Worm (Caenorhabditis elegans) whole organism, L2 larva: ENCODE data around the gene sri-10.

ENCODE experiments used
- C34F6.9 ChIP-seq: fragments of 150-350 bp; optimal IDR thresholded peaks from 2 replicates; lab custom pipeline; 2014; ENCODE audit warnings: missing biosample characterization, missing genetic modification characterization
- Y55F3AM.14 ChIP-seq: fragments of 200-800 bp; sonication (Bioruptor generic); optimal IDR thresholded peaks from 2 replicates; lab custom pipeline; 2018; ENCODE audit warnings: mild to moderate bottlenecking, missing genetic modification characterization, missing compliant biosample characterization
- ZK546.5 ChIP-seq: sonication (generic microtip); optimal IDR thresholded peaks from 2 replicates; lab custom pipeline; 2017; ENCODE audit warnings: missing biosample characterization, missing genetic modification characterization
- ama-1 ChIP-seq: fragments of 150-350 bp; optimal IDR thresholded peaks from 2 replicates; lab custom pipeline; 2018; ENCODE audit warnings: inconsistent platforms
- blmp-1 ChIP-seq: sonication (generic microtip); optimal IDR thresholded peaks from 2 replicates; lab custom pipeline; 2017; ENCODE audit warnings: missing genetic modification characterization, mild to moderate bottlenecking, missing compliant biosample characterization, antibody characterized with exemption, moderate library complexity; ENCODE audit not compliant: insufficient read depth
- ceh-16 ChIP-seq: fragments of 150-350 bp; optimal IDR thresholded peaks from 2 replicates; lab custom pipeline; 2014; ENCODE audit warnings: missing biosample characterization, missing genetic modification characterization
- crh-2 ChIP-seq: sonication (generic microtip); optimal IDR thresholded peaks from 2 replicates; lab custom pipeline; 2017; ENCODE audit warnings: missing biosample characterization, missing genetic modification characterization
- dmd-4 ChIP-seq: sonication (generic microtip); optimal IDR thresholded peaks from 2 replicates; lab custom pipeline; 2017; ENCODE audit warnings: missing biosample characterization, missing genetic modification characterization
- egl-27 ChIP-seq: sonication (generic microtip); optimal IDR thresholded peaks from 3 replicates; lab custom pipeline; 2017; ENCODE audit warnings: missing biosample characterization, missing genetic modification reagents, missing genetic modification characterization
- elt-1 ChIP-seq: fragments of 150-350 bp; optimal IDR thresholded peaks from 2 replicates; lab custom pipeline; 2014; ENCODE audit warnings: missing biosample characterization, missing genetic modification characterization
- fos-1 ChIP-seq: fragments of 150-350 bp; optimal IDR thresholded peaks from 2 replicates; lab custom pipeline; 2014; ENCODE audit warnings: missing biosample characterization, missing genetic modification characterization
- lin-11 ChIP-seq: fragments of 150-350 bp; sonication (generic microtip); optimal IDR thresholded peaks from 2 replicates; lab custom pipeline; 2014; ENCODE audit warnings: missing biosample characterization, missing genetic modification characterization, inconsistent platforms, mixed read lengths
- lsy-2 ChIP-seq, 2 experiments: fragments of 150-350 bp in 1 of 2; sonication (generic microtip) in 1 of 2; optimal IDR thresholded peaks; 2 replicates each; lab custom pipeline; 2014 to 2017; ENCODE audit warnings: missing biosample characterization in 2 of 2, missing genetic modification characterization in 2 of 2
- mab-5 ChIP-seq: fragments of 150-350 bp; optimal IDR thresholded peaks from 2 replicates; lab custom pipeline; 2014; ENCODE audit warnings: missing biosample characterization, missing genetic modification characterization
- mbf-1 ChIP-seq: sonication (generic microtip); optimal IDR thresholded peaks from 2 replicates; lab custom pipeline; 2017; ENCODE audit warnings: missing biosample characterization, missing genetic modification characterization
- mdl-1 ChIP-seq, 2 experiments: fragments of 150-350 bp in 1 of 2; sonication (generic microtip) in 1 of 2; optimal IDR thresholded peaks; 2 replicates each; lab custom pipeline; 2017; ENCODE audit warnings: missing biosample characterization in 2 of 2, missing genetic modification characterization in 2 of 2
- nhr-11 ChIP-seq: fragments of 150-350 bp; optimal IDR thresholded peaks from 2 replicates; lab custom pipeline; 2014; ENCODE audit warnings: missing biosample characterization, missing genetic modification characterization
- nhr-12 ChIP-seq: fragments of 150-350 bp; optimal IDR thresholded peaks from 2 replicates; lab custom pipeline; 2014; ENCODE audit warnings: missing biosample characterization, missing genetic modification characterization
- nhr-129 ChIP-seq: fragments of 150-350 bp; optimal IDR thresholded peaks from 2 replicates; lab custom pipeline; 2014; ENCODE audit warnings: missing biosample characterization, missing genetic modification characterization
- nhr-21 ChIP-seq: fragments of 150-350 bp; optimal IDR thresholded peaks from 2 replicates; lab custom pipeline; 2014; ENCODE audit warnings: missing biosample characterization, missing genetic modification characterization
- nhr-237 ChIP-seq: fragments of 150-350 bp; optimal IDR thresholded peaks from 2 replicates; lab custom pipeline; 2014; ENCODE audit warnings: missing biosample characterization, missing genetic modification characterization
- nhr-25 ChIP-seq: fragments of 150-350 bp; sonication (generic microtip); optimal IDR thresholded peaks from 3 replicates; lab custom pipeline; 2014; ENCODE audit warnings: missing biosample characterization, missing genetic modification characterization
- nhr-6 ChIP-seq: fragments of 150-350 bp; optimal IDR thresholded peaks from 2 replicates; lab custom pipeline; 2014; ENCODE audit warnings: missing biosample characterization, missing genetic modification characterization
- peb-1 ChIP-seq: fragments of 150-350 bp; optimal IDR thresholded peaks from 2 replicates; lab custom pipeline; 2014; ENCODE audit warnings: missing biosample characterization, missing genetic modification characterization
- sem-4 ChIP-seq: fragments of 150-350 bp; optimal IDR thresholded peaks from 2 replicates; lab custom pipeline; 2014; ENCODE audit warnings: missing biosample characterization, missing genetic modification reagents, missing genetic modification characterization
- skn-1 ChIP-seq: sonication (generic microtip); optimal IDR thresholded peaks from 2 replicates; lab custom pipeline; 2017; ENCODE audit warnings: missing biosample characterization, missing genetic modification characterization
- sma-9 ChIP-seq, 2 experiments: fragments of 150-350 bp in 1 of 2; sonication (generic microtip) in 1 of 2; optimal IDR thresholded peaks; 2 replicates each; lab custom pipeline; 2014 to 2016; ENCODE audit warnings: missing genetic modification characterization in 2 of 2, mild to moderate bottlenecking in 1 of 2, missing biosample characterization in 1 of 2, missing compliant biosample characterization in 1 of 2, missing genetic modification reagents in 1 of 2, moderate library complexity in 1 of 2
- snpc-4 ChIP-seq: fragments of 150-350 bp; optimal IDR thresholded peaks from 2 replicates; lab custom pipeline; 2014; ENCODE audit warnings: missing biosample characterization, missing genetic modification characterization
- unc-39 ChIP-seq: fragments of 150-350 bp; optimal IDR thresholded peaks from 2 replicates; lab custom pipeline; 2014; ENCODE audit warnings: missing biosample characterization, missing genetic modification characterization
- unc-55 ChIP-seq: fragments of 150-350 bp; sonication (generic microtip); optimal IDR thresholded peaks from 3 replicates; lab custom pipeline; 2014; ENCODE audit warnings: missing biosample characterization, missing genetic modification reagents, missing genetic modification characterization
- unc-62 ChIP-seq: fragments of 150-350 bp; optimal IDR thresholded peaks from 2 replicates; lab custom pipeline; 2014; ENCODE audit warnings: missing biosample characterization, missing genetic modification reagents, missing genetic modification characterization
- zag-1 ChIP-seq: fragments of 150-350 bp; optimal IDR thresholded peaks from 2 replicates; lab custom pipeline; 2014; ENCODE audit warnings: missing biosample characterization, missing genetic modification characterization
- ztf-11 ChIP-seq: sonication (generic microtip); optimal IDR thresholded peaks from 2 replicates; lab custom pipeline; 2017; ENCODE audit warnings: missing biosample characterization, missing genetic modification characterization
- ztf-4 ChIP-seq: fragments of 150-350 bp; optimal IDR thresholded peaks from 2 replicates; lab custom pipeline; 2014; ENCODE audit warnings: missing biosample characterization, missing genetic modification characterization

Gene sri-10

ce11 chrV:18826445-18826844 lies 20.1 kb upstream of the sri-10 start:
- peak; percentile 66 for TF ChIP-seq fos-1 (tag; lab: Kevin White, UChicago)
- no peak for TF ChIP-seq snpc-4 (tag; lab: Kevin White, UChicago)
- TF ChIP-seq nhr-129 (tag; lab: Kevin White, UChicago), result peak; percentile 8

- TF ChIP-seq fos-1 (tag; lab: Kevin White, UChicago), result no peak
Measured at ce11 chrV:18821569-18821968, 15.3 kb upstream of the sri-10 start.

ce11 chrV:18819643-18820042 lies 13.3 kb upstream of the sri-10 start, which contains the start of gene ncs-5:
ncs-5 (plus strand) TSS chrV:18819766.
- TF ChIP-seq egl-27 (tag; lab: Kevin White, UChicago) (no peak), lin-11 (tag; lab: Kevin White, UChicago) (no peak), ztf-11 (tag; lab: Kevin White, UChicago) (no peak), zag-1 (tag; lab: Kevin White, UChicago) (no peak), unc-62 (GFP tag; lab: Kevin White, UChicago) (no peak), crh-2 (tag; lab: Kevin White, UChicago) (no peak), nhr-129 (tag; lab: Kevin White, UChicago) (no peak), nhr-11 (tag; lab: Kevin White, UChicago) (no peak), nhr-12 (tag; lab: Kevin White, UChicago) (no peak), mbf-1 (tag; lab: Kevin White, UChicago) (no peak), nhr-237 (no peak), Y55F3AM.14 (GFP tag; lab: Kevin White, UChicago) (no peak), ama-1 (lab: Kevin White, UChicago) (no peak), nhr-6 (no peak)

- TF ChIP-seq ztf-4 (tag; lab: Kevin White, UChicago) (no peak), sem-4 (tag; lab: Kevin White, UChicago) (no peak), skn-1 (tag; lab: Kevin White, UChicago) (no peak), mdl-1 (tag; optimal IDR thresholded peaks at IDR 0.05; lab: Kevin White, UChicago) (no peak), unc-39 (no peak), snpc-4 (tag; lab: Kevin White, UChicago) (no peak), nhr-6 (no peak), dmd-4 (tag; lab: Kevin White, UChicago) (no peak), fos-1 (tag; lab: Kevin White, UChicago) (no peak), blmp-1 (tag; lab: Kevin White, UChicago) (no peak), zag-1 (tag; lab: Kevin White, UChicago) (no peak), mab-5 (tag; lab: Kevin White, UChicago) (no peak)
Measured at ce11 chrV:18811360-18811759, 5.1 kb upstream of the sri-10 start, which contains the start of gene C54E10.7. C54E10.7 (plus strand) TSS chrV:18811660.

- TF ChIP-seq dmd-4 (tag; lab: Kevin White, UChicago) (no peak), ceh-16 (tag; lab: Kevin White, UChicago) (no peak), ZK546.5 (tag; lab: Kevin White, UChicago) (no peak), nhr-21 (tag; lab: Kevin White, UChicago) (no peak), nhr-237 (no peak), sem-4 (tag; lab: Kevin White, UChicago) (no peak), mbf-1 (tag; lab: Kevin White, UChicago) (no peak), ztf-11 (tag; lab: Kevin White, UChicago) (no peak), C34F6.9 (tag; lab: Kevin White, UChicago) (no peak), nhr-11 (tag; lab: Kevin White, UChicago) (no peak), unc-62 (GFP tag; lab: Kevin White, UChicago) (no peak), peb-1 (tag; lab: Kevin White, UChicago) (no peak), nhr-25 (tag; lab: Kevin White, UChicago) (no peak)
- TF ChIP-seq, all 48 proteins: peak for 0
Measured at ce11 chrV:18810705-18811104, 4.4 kb upstream of the sri-10 start, which contains the start of gene C54E10.3. C54E10.3 (plus strand) TSS chrV:18811005.

ce11 chrV:18808621-18809020 lies 2.3 kb upstream of the sri-10 start, which contains the start of gene C54E10.6:
C54E10.6 (minus strand) TSS chrV:18808729.
- TF ChIP-seq ZK546.5 (tag; lab: Kevin White, UChicago) (no peak), nhr-21 (tag; lab: Kevin White, UChicago) (no peak), crh-2 (tag; lab: Kevin White, UChicago) (no peak), lin-11 (tag; lab: Kevin White, UChicago) (peak; percentile 2), nhr-129 (tag; lab: Kevin White, UChicago) (no peak), fos-1 (tag; lab: Kevin White, UChicago) (no peak), sma-9 (GFP tag; optimal IDR thresholded peaks at IDR 0.05; lab: Kevin White, UChicago) (peak; percentile 13), sma-9 (tag; optimal IDR thresholded peaks at IDR 0.05; lab: Kevin White, UChicago) (no peak), unc-55 (GFP tag; lab: Kevin White, UChicago) (peak; percentile 21), ama-1 (lab: Kevin White, UChicago) (no peak), mab-5 (tag; lab: Kevin White, UChicago) (no peak), Y55F3AM.14 (GFP tag; lab: Kevin White, UChicago) (no peak), nhr-11 (tag; lab: Kevin White, UChicago) (no peak), elt-1 (tag; lab: Kevin White, UChicago) (no peak), ztf-4 (tag; lab: Kevin White, UChicago) (no peak), lsy-2 (tag; optimal IDR thresholded peaks at IDR 0.05; lab: Kevin White, UChicago) (peak in 1 of 2 experiments; percentile 8), ztf-11 (tag; lab: Kevin White, UChicago) (no peak)
